Fruit fly (Drosophila melanogaster) Kc167 (cell line): ENCODE results near the gene CG11619.

Source experiments
- Myc ChIP-seq: fragments of >200 bp; optimal IDR thresholded peaks from 2 replicates; lab custom pipeline; 2017; ENCODE audit warnings: missing external identifiers
- h ChIP-seq: fragments of >200 bp; optimal IDR thresholded peaks from 3 replicates; lab custom pipeline; 2018; ENCODE audit warnings: missing external identifiers
- insv ChIP-seq: fragments of >200 bp; optimal IDR thresholded peaks from 3 replicates; lab custom pipeline; 2018; ENCODE audit warnings: missing external identifiers
- psq ChIP-seq: fragments of >200 bp; optimal IDR thresholded peaks from 2 replicates; lab custom pipeline; 2017; ENCODE audit warnings: missing external identifiers
- ttk ChIP-seq: sonication (Bioruptor generic); optimal IDR thresholded peaks from 2 replicates; lab custom pipeline; 2017; ENCODE audit warnings: missing external identifiers

dm6 chr3L:18946956-18947355 is 41.2 kb downstream of the CG11619 start:
- TF ChIP-seq insv (lab: Kevin White, UChicago) = no peak
- TF ChIP-seq h = no peak
- no peak for TF ChIP-seq Myc (lab: Kevin White, UChicago)
- TF ChIP-seq ttk (lab: Kevin White, UChicago) = no peak
- TF ChIP-seq psq (lab: Kevin White, UChicago) = no peak
